Worm (Caenorhabditis elegans): ENCODE measurements around the gene C12D5.9.

C12D5.9 gene

ce11 chrV:7730488-7730887 lies 40.7 kb upstream of the C12D5.9 start:
- 0 out of 2 replicates have a peak, but pooled peaks have one; percentile 61 for TF ChIP-seq arid-1 (GFP tag; conservative IDR thresholded peaks at IDR 0.05)
- no peak for TF ChIP-seq zag-1 (tag; optimal IDR thresholded peaks at IDR 0.05)
- peak; percentile 37; the same call in 1 of the 2 replicates for TF ChIP-seq lin-1 (GFP tag; IDR thresholded peaks at IDR 0.05)
- TF ChIP-seq saeg-2 (GFP tag; IDR thresholded peaks at IDR 0.05): no peak
- no peak for TF ChIP-seq unc-130 (GFP tag; optimal IDR thresholded peaks at IDR 0.05)
- TF ChIP-seq gei-8 (GFP tag; optimal IDR thresholded peaks at IDR 0.05): peak; percentile 24
- TF ChIP-seq nhr-10 (tag; optimal IDR thresholded peaks at IDR 0.05): no peak
- TF ChIP-seq lin-29 (GFP tag; IDR thresholded peaks at IDR 0.05): no peak
- TF ChIP-seq pqm-1 (tag; optimal IDR thresholded peaks at IDR 0.05): no peak
- TF ChIP-seq rbr-2 (tag; optimal IDR thresholded peaks at IDR 0.05): peak; percentile 56
- no peak for TF ChIP-seq ztf-11 (tag; optimal IDR thresholded peaks at IDR 0.05)
- no peak for TF ChIP-seq skn-1 (tag; optimal IDR thresholded peaks at IDR 0.05)
- peak; percentile 60 for TF ChIP-seq hlh-11 (tag; optimal IDR thresholded peaks at IDR 0.05)
- TF ChIP-seq nhr-6 (tag; optimal IDR thresholded peaks at IDR 0.05): peak; percentile 37
- no peak for TF ChIP-seq vab-7 (GFP tag; IDR thresholded peaks at IDR 0.05)
- TF ChIP-seq daf-12 (tag; optimal IDR thresholded peaks at IDR 0.05): no peak
- TF ChIP-seq fkh-10 (GFP tag; optimal IDR thresholded peaks at IDR 0.05): no peak
- no peak for TF ChIP-seq jun-1 (tag; optimal IDR thresholded peaks at IDR 0.05)
- TF ChIP-seq unc-39 (tag; optimal IDR thresholded peaks at IDR 0.05): no peak
- TF ChIP-seq F44E2.7 (GFP tag; IDR thresholded peaks at IDR 0.05): no peak
- no peak for TF ChIP-seq ceh-20 (GFP tag; IDR thresholded peaks at IDR 0.05)
- peak; percentile 25; the same call in 1 of the 2 replicates for TF ChIP-seq pha-4 (GFP tag; IDR thresholded peaks at IDR 0.05)
- TF ChIP-seq pha-4 (tag; optimal IDR thresholded peaks at IDR 0.05): no peak
- TF ChIP-seq zfp-2 (tag; optimal IDR thresholded peaks at IDR 0.05): no peak
- TF ChIP-seq madf-5 (GFP tag; IDR thresholded peaks at IDR 0.05): no peak
- peak; percentile 35 for TF ChIP-seq ztf-7 (tag; optimal IDR thresholded peaks at IDR 0.05)
- no peak for TF ChIP-seq nhr-42 (GFP tag; IDR thresholded peaks at IDR 0.05)
- TF ChIP-seq ctbp-1 (GFP tag; IDR thresholded peaks at IDR 0.05): 0 out of 2 replicates have a peak, but pooled peaks have one; percentile 12
- TF ChIP-seq Y5F2A.4 (GFP tag; optimal IDR thresholded peaks at IDR 0.05): peak; percentile 52
- no peak for TF ChIP-seq mdl-1 (tag; optimal IDR thresholded peaks at IDR 0.05)
- no peak for TF ChIP-seq spr-1 (tag; optimal IDR thresholded peaks at IDR 0.05)
- TF ChIP-seq T26A8.4 (GFP tag; IDR thresholded peaks at IDR 0.05): peak; percentile 77
- no peak for TF ChIP-seq lin-15B (tag; optimal IDR thresholded peaks at IDR 0.05)
- TF ChIP-seq dmd-6 (GFP tag; IDR thresholded peaks at IDR 0.05): peak; percentile 37; the same call in 1 of the 2 replicates
- TF ChIP-seq zip-2 (tag; optimal IDR thresholded peaks at IDR 0.05): no peak
- no peak for TF ChIP-seq fos-1 (tag; optimal IDR thresholded peaks at IDR 0.05)
- TF ChIP-seq F26F4.8 (GFP tag; conservative IDR thresholded peaks at IDR 0.05): 0 out of 2 replicates have a peak, but pooled peaks have one; percentile 24
- TF ChIP-seq mes-2 (tag; optimal IDR thresholded peaks at IDR 0.05; ENCODE audit: poor library complexity, severe bottlenecking): peak; percentile 67
- peak; percentile 52; the same call in 1 of the 2 replicates for TF ChIP-seq snpc-1.2 (GFP tag; IDR thresholded peaks at IDR 0.05)
- peak; percentile 67 for TF ChIP-seq dve-1 (tag; optimal IDR thresholded peaks at IDR 0.05; ENCODE audit: insufficient read depth)
- TF ChIP-seq madf-9 (GFP tag; conservative IDR thresholded peaks at IDR 0.05): no peak
- no peak for TF ChIP-seq aha-1 (tag)
- TF ChIP-seq lin-38 (GFP tag; IDR thresholded peaks at IDR 0.05): peak; percentile 26; the same call in 1 of the 2 replicates
- TF ChIP-seq nhr-48 (tag; optimal IDR thresholded peaks at IDR 0.05): no peak
- no peak for TF ChIP-seq lir-3 (tag; optimal IDR thresholded peaks at IDR 0.05)
- no peak for TF ChIP-seq lin-13 (GFP tag; optimal IDR thresholded peaks at IDR 0.05)
- TF ChIP-seq F10B5.3 (tag; optimal IDR thresholded peaks at IDR 0.05): no peak
- TF ChIP-seq lsy-2 (tag; optimal IDR thresholded peaks at IDR 0.05): peak in 1 of 2 experiments; percentile 68
- TF ChIP-seq egl-27 (tag; optimal IDR thresholded peaks at IDR 0.05): no peak
- no peak for TF ChIP-seq mdt-29 (GFP tag; IDR thresholded peaks at IDR 0.05)
- no peak for TF ChIP-seq ZK546.5 (tag; optimal IDR thresholded peaks at IDR 0.05)
- TF ChIP-seq mep-1 (tag; optimal IDR thresholded peaks at IDR 0.05): peak; percentile 35
- peak; percentile 6 for TF ChIP-seq T20F7.1 (GFP tag; optimal IDR thresholded peaks at IDR 0.05)
